Worm (Caenorhabditis elegans): ENCODE measurements around the gene B0035.15.

B0035.15 gene

ce11 chrIV:11314885-11315284 lies 16.8 kb upstream of the B0035.15 start, which contains the start of the genes B0035.3, B0035.22 and pfd-4 (continued):
- TF ChIP-seq dmd-6 (GFP tag; IDR thresholded peaks at IDR 0.05) (peak; percentile 23; the same call in 1 of the 2 replicates), set-16 (GFP tag; IDR thresholded peaks at IDR 0.05) (no peak), Y5F2A.4 (GFP tag; optimal IDR thresholded peaks at IDR 0.05) (no peak), snpc-4 (tag; optimal IDR thresholded peaks at IDR 0.05) (no peak), dpl-1 (GFP tag; optimal IDR thresholded peaks at IDR 0.05) (peak; percentile 59), ceh-82 (tag; optimal IDR thresholded peaks at IDR 0.05) (no peak), madf-5 (GFP tag; IDR thresholded peaks at IDR 0.05) (no peak), attf-4 (tag; optimal IDR thresholded peaks at IDR 0.05) (no peak), F37D6.2 (tag; optimal IDR thresholded peaks at IDR 0.05) (no peak), nhr-77 (tag; optimal IDR thresholded peaks at IDR 0.05) (no peak), T20F7.1 (GFP tag; optimal IDR thresholded peaks at IDR 0.05) (no peak), tra-1 (GFP tag; IDR thresholded peaks at IDR 0.05) (no peak), fkh-10 (GFP tag; optimal IDR thresholded peaks at IDR 0.05) (no peak), ZK546.5 (tag; optimal IDR thresholded peaks at IDR 0.05) (no peak), hif-1 (tag; optimal IDR thresholded peaks at IDR 0.05) (peak in 1 of 2 experiments; percentile 72), dmd-9 (GFP tag; IDR thresholded peaks at IDR 0.05) (no peak), ama-1 (optimal IDR thresholded peaks at IDR 0.05) (no peak), snpc-1.2 (GFP tag; IDR thresholded peaks at IDR 0.05) (no peak), rbr-2 (tag; optimal IDR thresholded peaks at IDR 0.05) (peak; percentile 29), daf-19 (GFP tag; conservative IDR thresholded peaks at IDR 0.05) (no peak), ceh-28 (tag; optimal IDR thresholded peaks at IDR 0.05) (no peak), saeg-2 (GFP tag; IDR thresholded peaks at IDR 0.05) (no peak), nhr-41 (GFP tag; IDR thresholded peaks at IDR 0.05) (no peak), ceh-20 (GFP tag; IDR thresholded peaks at IDR 0.05) (no peak), skn-1 (tag; optimal IDR thresholded peaks at IDR 0.05) (no peak), spr-3 (GFP tag; optimal IDR thresholded peaks at IDR 0.05) (no peak), egl-27 (tag; optimal IDR thresholded peaks at IDR 0.05) (no peak), unc-62 (GFP tag; optimal IDR thresholded peaks at IDR 0.05 in 1 of 2) (no peak), unc-62 (tag; optimal IDR thresholded peaks at IDR 0.05) (no peak), nhr-25 (tag; optimal IDR thresholded peaks at IDR 0.05; ENCODE audit: borderline replicate concordance, insufficient read depth) (no peak), pqm-1 (tag; optimal IDR thresholded peaks at IDR 0.05) (no peak), mes-2 (tag; optimal IDR thresholded peaks at IDR 0.05; ENCODE audit: poor library complexity, severe bottlenecking) (peak; percentile 97), php-3 (GFP tag; IDR thresholded peaks at IDR 0.05) (no peak), F44E2.7 (GFP tag; IDR thresholded peaks at IDR 0.05) (no peak), lin-38 (GFP tag; IDR thresholded peaks at IDR 0.05) (peak; percentile 43), nhr-6 (tag; optimal IDR thresholded peaks at IDR 0.05) (no peak), mxl-2 (GFP tag; conservative IDR thresholded peaks at IDR 0.05) (no peak), lin-15B (tag; optimal IDR thresholded peaks at IDR 0.05) (no peak), dmd-8 (GFP tag; IDR thresholded peaks at IDR 0.05) (no peak), zag-1 (tag; optimal IDR thresholded peaks at IDR 0.05) (no peak), Y105C5A.15 (GFP tag; IDR thresholded peaks at IDR 0.05) (no peak), jun-1 (tag; optimal IDR thresholded peaks at IDR 0.05) (no peak), egl-43 (GFP tag; IDR thresholded peaks at IDR 0.05) (no peak), spr-1 (tag; optimal IDR thresholded peaks at IDR 0.05) (no peak), madf-9 (GFP tag; conservative IDR thresholded peaks at IDR 0.05) (no peak), hmg-1.1 (GFP tag; IDR thresholded peaks at IDR 0.05) (no peak), sdz-12 (GFP tag; optimal IDR thresholded peaks at IDR 0.05) (no peak), unc-39 (tag; optimal IDR thresholded peaks at IDR 0.05) (no peak), nhr-111 (GFP tag; optimal IDR thresholded peaks at IDR 0.05) (no peak), zfp-2 (tag; optimal IDR thresholded peaks at IDR 0.05) (no peak), ceh-44 (GFP tag; IDR thresholded peaks at IDR 0.05) (no peak), ZK337.2 (GFP tag; IDR thresholded peaks at IDR 0.05) (no peak), daf-8 (GFP tag; IDR thresholded peaks at IDR 0.05) (no peak)

Data from whole organism, L4 larva.